Worm (Caenorhabditis elegans): Measurements from ENCODE around the gene metl-6.

Gene metl-6

ce11 chrIII:3901542-3901941, 20.0 kb downstream of the metl-6 start, which contains the start of gene tir-1:
tir-1 (minus strand) TSS chrIII:3901642.
- no peak for TF ChIP-seq mab-5 (tag; optimal IDR thresholded peaks at IDR 0.05)
- TF ChIP-seq ztf-11 (tag; optimal IDR thresholded peaks at IDR 0.05): no peak
- TF ChIP-seq elt-1 (tag; optimal IDR thresholded peaks at IDR 0.05): no peak
- TF ChIP-seq Y55F3AM.14 (GFP tag; optimal IDR thresholded peaks at IDR 0.05): no peak
- TF ChIP-seq mdl-1 (tag; optimal IDR thresholded peaks at IDR 0.05): no peak
- TF ChIP-seq skn-1 (tag; optimal IDR thresholded peaks at IDR 0.05): no peak
- no peak for TF ChIP-seq nhr-10 (tag; optimal IDR thresholded peaks at IDR 0.05)
- no peak for TF ChIP-seq snpc-4 (tag; optimal IDR thresholded peaks at IDR 0.05)

- TF ChIP-seq nhr-10 (tag; optimal IDR thresholded peaks at IDR 0.05): no peak
- peak; percentile 39 for TF ChIP-seq nhr-129 (tag; optimal IDR thresholded peaks at IDR 0.05)
- no peak for TF ChIP-seq ceh-82 (tag; optimal IDR thresholded peaks at IDR 0.05)
- no peak for TF ChIP-seq nhr-6 (tag; optimal IDR thresholded peaks at IDR 0.05)
- TF ChIP-seq sma-9 (GFP tag; optimal IDR thresholded peaks at IDR 0.05): peak; percentile 16
- no peak for TF ChIP-seq sma-9 (tag; optimal IDR thresholded peaks at IDR 0.05)
- TF ChIP-seq crh-2 (tag; optimal IDR thresholded peaks at IDR 0.05): peak; percentile 39
- no peak for TF ChIP-seq nhr-21 (tag; optimal IDR thresholded peaks at IDR 0.05)
- TF ChIP-seq gmeb-1 (tag; optimal IDR thresholded peaks at IDR 0.05): no peak
- peak; percentile 30 for TF ChIP-seq lin-13 (GFP tag; optimal IDR thresholded peaks at IDR 0.05)
- TF ChIP-seq ceh-16 (tag; optimal IDR thresholded peaks at IDR 0.05): no peak
- TF ChIP-seq C34F6.9 (tag; optimal IDR thresholded peaks at IDR 0.05): peak; percentile 84
- TF ChIP-seq lsy-2 (tag; optimal IDR thresholded peaks at IDR 0.05): peak in 1 of 2 experiments; percentile 60
- TF ChIP-seq mbf-1 (tag; optimal IDR thresholded peaks at IDR 0.05): no peak
- TF ChIP-seq sma-3 (GFP tag; optimal IDR thresholded peaks at IDR 0.05): no peak
- peak; percentile 94 for TF ChIP-seq unc-55 (GFP tag; optimal IDR thresholded peaks at IDR 0.05)
- TF ChIP-seq sem-4 (tag; optimal IDR thresholded peaks at IDR 0.05): no peak
- TF ChIP-seq zag-1 (tag; optimal IDR thresholded peaks at IDR 0.05): peak; percentile 26
- TF ChIP-seq F13H6.1 (tag; optimal IDR thresholded peaks at IDR 0.05): peak; percentile 6
- TF ChIP-seq nhr-25 (tag; optimal IDR thresholded peaks at IDR 0.05): no peak
Observed at ce11 chrIII:3898850-3899249, 22.7 kb downstream of the metl-6 start.

- TF ChIP-seq nhr-129 (tag; optimal IDR thresholded peaks at IDR 0.05): no peak
- no peak for TF ChIP-seq fos-1 (tag; optimal IDR thresholded peaks at IDR 0.05)
- no peak for TF ChIP-seq mbf-1 (tag; optimal IDR thresholded peaks at IDR 0.05)
- no peak for TF ChIP-seq nhr-25 (tag; optimal IDR thresholded peaks at IDR 0.05)
- no peak for TF ChIP-seq crh-2 (tag; optimal IDR thresholded peaks at IDR 0.05)
- TF ChIP-seq alr-1 (tag; optimal IDR thresholded peaks at IDR 0.05): no peak
- no peak for TF ChIP-seq gmeb-1 (tag; optimal IDR thresholded peaks at IDR 0.05)
- no peak for TF ChIP-seq skn-1 (tag; optimal IDR thresholded peaks at IDR 0.05)
- TF ChIP-seq egl-27 (tag; optimal IDR thresholded peaks at IDR 0.05): no peak
- no peak for TF ChIP-seq aly-2 (tag; optimal IDR thresholded peaks at IDR 0.05)
- no peak for TF ChIP-seq blmp-1 (tag; optimal IDR thresholded peaks at IDR 0.05; ENCODE audit: insufficient read depth)
- no peak for TF ChIP-seq unc-39 (tag; optimal IDR thresholded peaks at IDR 0.05)
- TF ChIP-seq nhr-12 (tag; optimal IDR thresholded peaks at IDR 0.05): no peak
- no peak for TF ChIP-seq sem-4 (tag; optimal IDR thresholded peaks at IDR 0.05)
Observed at ce11 chrIII:3898354-3898753, 23.2 kb downstream of the metl-6 start.

- TF ChIP-seq fos-1 (tag; optimal IDR thresholded peaks at IDR 0.05) (peak; percentile 84), dmd-4 (tag; optimal IDR thresholded peaks at IDR 0.05) (no peak)
Observed at ce11 chrIII:3893992-3894391, 27.5 kb downstream of the metl-6 start.

ce11 chrIII:3889896-3890295, 31.6 kb downstream of the metl-6 start:
- TF ChIP-seq blmp-1 (tag; optimal IDR thresholded peaks at IDR 0.05; ENCODE audit: insufficient read depth) (no peak), lin-11 (tag; optimal IDR thresholded peaks at IDR 0.05) (no peak), ztf-11 (tag; optimal IDR thresholded peaks at IDR 0.05) (no peak)
